Fruit fly (Drosophila melanogaster) whole organism, pupa: ENCODE data around the gene CG43074.
A peak's percentile ranks its signal among the peaks of the same experiment; 100 is the strongest.

Experiments used
- CG10348 ChIP-seq: fragments of 200-800 bp; sonication (Bioruptor generic); IDR thresholded peaks from 2 replicates; pipeline ENCODE4 v1.3.6; 2022; ENCODE audit warnings: missing biosample characterization, missing genetic modification characterization
- CG12605 ChIP-seq: fragments of 200-800 bp; sonication (Bioruptor generic); IDR thresholded peaks from 2 replicates; pipeline ENCODE4 v1.3.6; 2022; ENCODE audit warnings: missing biosample characterization, missing genetic modification characterization
- CG13204 ChIP-seq: fragments of 200-800 bp; sonication (Bioruptor generic); optimal IDR thresholded peaks from 2 replicates; lab custom pipeline; 2018; ENCODE audit warnings: missing biosample characterization, mild to moderate bottlenecking, missing genetic modification characterization, moderate library complexity
- CG14655 ChIP-seq: fragments of 200-800 bp; sonication (Bioruptor generic); optimal IDR thresholded peaks from 3 replicates; lab custom pipeline; 2017; ENCODE audit warnings: mild to moderate bottlenecking, missing biosample characterization, missing genetic modification reagents, missing genetic modification characterization
- CG15710 ChIP-seq: fragments of 200-800 bp; sonication (Bioruptor generic); optimal IDR thresholded peaks from 2 replicates; lab custom pipeline; 2018; ENCODE audit warnings: missing biosample characterization, mild to moderate bottlenecking, missing genetic modification characterization, moderate library complexity
- CG17806 ChIP-seq: fragments of 200-800 bp; sonication (Bioruptor generic); optimal IDR thresholded peaks from 2 replicates; lab custom pipeline; 2018; ENCODE audit warnings: missing biosample characterization, mild to moderate bottlenecking, missing genetic modification characterization, moderate library complexity
- CG32121 ChIP-seq: fragments of 200-800 bp; sonication (Bioruptor generic); IDR thresholded peaks from 2 replicates; pipeline ENCODE4 v1.3.6; 2022; ENCODE audit warnings: missing biosample characterization, missing genetic modification characterization
- CG34367 ChIP-seq: fragments of 200-800 bp; sonication (Bioruptor generic); optimal IDR thresholded peaks from 2 replicates; lab custom pipeline; 2018; ENCODE audit warnings: missing biosample characterization, mild to moderate bottlenecking, missing genetic modification characterization
- CG4496 ChIP-seq: fragments of 200-800 bp; sonication (Bioruptor generic); IDR thresholded peaks from 3 replicates; pipeline ENCODE4 v1.3.6; 2022; ENCODE audit warnings: missing biosample characterization, missing genetic modification characterization
- CG8159 ChIP-seq: fragments of 200-800 bp; sonication (Bioruptor generic); optimal IDR thresholded peaks from 3 replicates; lab custom pipeline; 2018; ENCODE audit warnings: missing biosample characterization, mild to moderate bottlenecking, missing genetic modification characterization, moderate library complexity
- CG8301 ChIP-seq: fragments of 200-800 bp; sonication (Bioruptor generic); optimal IDR thresholded peaks from 2 replicates; lab custom pipeline; 2018; ENCODE audit warnings: missing biosample characterization, mild to moderate bottlenecking, missing genetic modification characterization
- CG9948 ChIP-seq: fragments of 200-800 bp; sonication (Bioruptor generic); optimal IDR thresholded peaks from 2 replicates; lab custom pipeline; 2018; ENCODE audit warnings: missing biosample characterization, mild to moderate bottlenecking, missing genetic modification characterization, moderate library complexity
- D1 ChIP-seq: fragments of 200-800 bp; sonication (Bioruptor generic); optimal IDR thresholded peaks from 2 replicates; lab custom pipeline; 2018; ENCODE audit warnings: missing biosample characterization, mild to moderate bottlenecking, missing genetic modification characterization, moderate library complexity
- EcR ChIP-seq: fragments of 200-800 bp; sonication (Bioruptor generic); optimal IDR thresholded peaks from 3 replicates; lab custom pipeline; 2019; ENCODE audit warnings: missing biosample characterization, missing genetic modification characterization, mild to moderate bottlenecking, moderate library complexity, missing genetic modification reagents
- Ets98B ChIP-seq: fragments of 200-800 bp; sonication (Bioruptor generic); IDR thresholded peaks from 2 replicates; pipeline ENCODE4 v1.3.6; 2022; ENCODE audit warnings: missing biosample characterization, missing genetic modification characterization
- Pif1A ChIP-seq: fragments of 200-800 bp; sonication (Bioruptor generic); optimal IDR thresholded peaks from 3 replicates; lab custom pipeline; 2016; ENCODE audit warnings: missing biosample characterization, missing genetic modification characterization
- Pif1B ChIP-seq: fragments of 200-800 bp; sonication (Bioruptor generic); optimal IDR thresholded peaks from 3 replicates; lab custom pipeline; 2016; ENCODE audit warnings: missing biosample characterization, missing genetic modification characterization
- Snoo ChIP-seq: fragments of 200-800 bp; sonication (Bioruptor generic); optimal IDR thresholded peaks from 3 replicates; lab custom pipeline; 2017; ENCODE audit warnings: missing biosample characterization, mild to moderate bottlenecking, missing genetic modification characterization, inconsistent platforms
- fd96Ca ChIP-seq: fragments of 200-800 bp; sonication (Bioruptor generic); IDR thresholded peaks from 3 replicates; pipeline ENCODE4 v1.3.6; 2022; ENCODE audit warnings: missing biosample characterization, missing genetic modification characterization
- gl ChIP-seq: fragments of 200-800 bp; sonication (Bioruptor generic); optimal IDR thresholded peaks from 2 replicates; lab custom pipeline; 2018; ENCODE audit warnings: missing biosample characterization, mild to moderate bottlenecking, missing genetic modification characterization
- rn ChIP-seq: fragments of 200-800 bp; sonication (Bioruptor generic); IDR thresholded peaks from 2 replicates; pipeline ENCODE4 v1.3.6; 2022; ENCODE audit warnings: missing biosample characterization, missing genetic modification characterization

Gene CG43074

DNA sequence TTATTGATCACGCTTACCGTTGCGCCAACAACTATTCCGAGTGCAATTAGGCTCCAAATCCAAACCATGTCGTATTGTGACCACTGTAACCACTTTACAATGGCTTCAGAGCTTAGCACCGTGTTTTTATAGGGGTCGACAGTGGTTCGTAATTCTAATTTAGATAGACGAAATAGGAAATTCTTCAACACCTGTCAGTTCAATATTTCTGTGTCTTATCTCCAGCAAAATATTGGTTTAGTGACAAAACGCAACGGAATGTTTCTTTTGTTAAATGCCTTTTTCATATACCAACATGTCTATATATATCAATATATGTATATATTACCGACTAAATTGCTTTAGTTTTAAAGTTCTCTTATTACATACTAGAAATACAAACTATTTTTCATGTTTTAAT is at the start of gene CG43074:
TSS of gene CG43074 (minus strand) at position 101 of the 400 bp plus-strand sequence.
- no peak for TF ChIP-seq Ets98B
- TF ChIP-seq CG34367 (tag; lab: Kevin White, UChicago), result no peak
- TF ChIP-seq D1, result no peak
- no peak for TF ChIP-seq fd96Ca (GFP tag; lab: Robert Waterston, UW)
- no peak for TF ChIP-seq CG13204 (GFP tag; lab: Kevin White, UChicago)
- TF ChIP-seq CG32121, result no peak
- no peak for TF ChIP-seq EcR (GFP tag; lab: Kevin White, UChicago)
- TF ChIP-seq Snoo, result no peak
- no peak for TF ChIP-seq Pif1A (GFP tag; lab: Kevin White, UChicago)
- TF ChIP-seq gl (tag; lab: Kevin White, UChicago), result no peak
- no peak for TF ChIP-seq CG15710
- TF ChIP-seq CG12605 (GFP tag; lab: Robert Waterston, UW), result no peak
- no peak for TF ChIP-seq CG17806 (tag; lab: Kevin White, UChicago)
- TF ChIP-seq Pif1B (GFP tag; lab: Kevin White, UChicago), result no peak
- TF ChIP-seq CG9948 (tag; lab: Kevin White, UChicago), result no peak
- TF ChIP-seq CG14655 (GFP tag; lab: Kevin White, UChicago), result no peak

DNA sequence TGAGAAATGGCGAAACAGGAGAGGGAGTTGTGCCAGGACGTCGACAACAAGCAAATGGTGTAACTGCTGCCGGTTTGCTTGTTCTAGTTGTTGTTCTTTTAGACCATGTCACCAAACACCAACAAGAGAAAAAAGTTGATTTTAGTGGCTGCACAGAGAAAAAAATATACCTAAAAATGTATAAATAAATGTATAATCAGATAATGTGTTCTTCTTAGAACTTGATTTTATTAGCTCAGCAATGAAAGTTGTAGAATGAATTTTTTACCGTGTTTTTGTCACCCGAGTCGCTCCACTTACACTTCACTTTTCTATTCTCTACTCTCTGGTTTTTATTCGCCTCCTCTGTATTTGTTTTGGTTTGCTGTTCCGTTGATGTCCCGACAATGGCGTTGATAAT is 49.8 kb upstream of the CG43074 start:
- peak; percentile 51 for TF ChIP-seq CG14655 (GFP tag; lab: Kevin White, UChicago)
- no peak for TF ChIP-seq D1
- no peak for TF ChIP-seq Pif1B (GFP tag; lab: Kevin White, UChicago)
- TF ChIP-seq CG4496, result 0 out of 3 replicates have a peak, but pooled peaks have one; percentile 60
- TF ChIP-seq CG17806 (tag; lab: Kevin White, UChicago), result no peak
- TF ChIP-seq Pif1A (GFP tag; lab: Kevin White, UChicago), result no peak
- peak; percentile 21; the same call in 1 of the 2 replicates for TF ChIP-seq Ets98B
- no peak for TF ChIP-seq CG8159
- TF ChIP-seq CG12605 (GFP tag; lab: Robert Waterston, UW), result 0 out of 2 replicates have a peak, but pooled peaks have one; percentile 40
- no peak for TF ChIP-seq CG15710
- TF ChIP-seq CG8301 (tag; lab: Kevin White, UChicago), result peak; percentile 31
- TF ChIP-seq, all 21 proteins: peak for 5

DNA sequence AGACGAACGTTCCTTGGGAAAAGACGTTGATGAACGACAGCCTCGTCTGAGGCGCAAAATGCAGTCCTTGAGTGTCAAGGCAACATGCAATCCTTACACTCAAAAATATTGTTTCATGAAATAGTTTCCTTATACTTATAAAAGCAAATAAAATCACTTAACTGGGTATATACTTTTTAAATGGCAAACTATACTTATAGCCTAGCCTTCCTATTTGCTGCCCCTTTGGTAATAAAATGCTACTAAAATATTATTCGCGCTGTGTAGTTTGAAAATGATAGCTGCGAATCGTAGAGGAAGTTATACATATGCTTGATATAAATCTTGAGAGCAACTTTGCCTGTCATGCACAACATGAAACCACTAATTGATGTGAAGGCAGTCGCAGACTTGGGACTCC is 48.4 kb upstream of the CG43074 start:
- TF ChIP-seq CG8301 (tag; lab: Kevin White, UChicago), result no peak
- TF ChIP-seq CG4496, result peak; percentile 69; the same call in 2 of the 3 replicates
- 0 out of 2 replicates have a peak, but pooled peaks have one; percentile 11 for TF ChIP-seq Ets98B
- TF ChIP-seq EcR (GFP tag; lab: Kevin White, UChicago), result no peak
- no peak for TF ChIP-seq CG10348 (GFP tag; lab: Robert Waterston, UW)
- peak; percentile 41 for TF ChIP-seq CG34367 (tag; lab: Kevin White, UChicago)
- TF ChIP-seq CG8159, result peak; percentile 4
- TF ChIP-seq CG9948 (tag; lab: Kevin White, UChicago), result peak; percentile 52
- TF ChIP-seq CG15710, result peak; percentile 39

DNA sequence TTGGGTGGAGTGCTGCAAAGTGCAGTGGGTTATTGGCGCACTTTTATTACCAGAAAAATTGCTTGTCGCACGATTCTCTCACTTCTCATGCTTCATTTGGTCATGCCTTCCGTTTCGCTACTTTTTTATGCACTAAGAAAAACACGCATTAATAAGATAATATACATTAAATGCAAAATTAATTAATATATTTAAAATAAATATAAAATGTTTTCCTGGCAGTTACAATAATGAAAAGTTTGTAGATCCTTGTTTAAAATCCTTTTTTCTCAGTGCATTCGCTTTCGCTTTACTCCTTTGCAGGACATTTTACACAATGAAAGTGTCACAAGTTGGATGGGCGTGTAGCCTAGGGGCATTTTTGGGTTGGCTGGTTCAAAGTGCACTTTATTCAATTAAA is 46.9 kb upstream of the CG43074 start:
- TF ChIP-seq fd96Ca (GFP tag; lab: Robert Waterston, UW), result peak; percentile 11; the same call in 1 of the 3 replicates
- peak; percentile 27 for TF ChIP-seq CG17806 (tag; lab: Kevin White, UChicago)
- no peak for TF ChIP-seq Snoo
- no peak for TF ChIP-seq CG8301 (tag; lab: Kevin White, UChicago)
- no peak for TF ChIP-seq rn (GFP tag; lab: Robert Waterston, UW)
- peak; percentile 20 for TF ChIP-seq CG8159
- TF ChIP-seq CG10348 (GFP tag; lab: Robert Waterston, UW), result no peak
- no peak for TF ChIP-seq D1
- peak; percentile 37 for TF ChIP-seq CG9948 (tag; lab: Kevin White, UChicago)
- no peak for TF ChIP-seq CG32121
- peak; percentile 38 for TF ChIP-seq CG14655 (GFP tag; lab: Kevin White, UChicago)

DNA sequence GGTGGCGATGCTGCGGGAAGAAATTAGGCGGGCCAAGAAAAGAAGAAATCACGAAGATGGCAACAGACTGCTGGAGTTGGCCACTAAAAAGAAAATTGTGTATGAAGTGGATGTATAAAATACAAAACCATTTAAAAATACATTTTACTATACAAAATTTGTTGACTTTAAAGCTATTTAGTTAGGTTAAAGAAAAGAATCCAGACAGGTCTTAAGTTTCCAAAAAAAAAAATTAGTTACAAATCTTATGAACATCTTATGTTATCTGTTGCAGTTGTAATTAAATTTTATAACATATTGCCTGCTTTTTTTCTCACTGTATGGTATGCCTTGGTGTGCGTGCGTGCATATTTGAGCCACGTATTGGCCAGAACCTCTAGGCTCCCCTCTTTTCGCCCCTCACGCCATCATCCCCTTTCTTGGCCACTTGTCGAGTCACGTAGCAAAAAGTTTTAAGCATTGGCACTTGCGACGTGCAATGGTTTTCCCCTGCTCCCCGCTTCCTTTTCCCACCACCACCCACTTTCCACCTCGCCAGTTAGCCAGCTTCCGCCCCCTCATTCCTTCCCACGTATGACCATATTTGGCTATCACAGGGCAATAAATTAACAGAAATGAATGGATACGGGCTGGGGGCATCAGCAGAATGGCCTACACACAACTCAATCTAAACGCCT is 46.3 kb upstream of the CG43074 start:
- TF ChIP-seq CG8301 (tag; lab: Kevin White, UChicago) (peak; percentile 27), D1 (no peak), EcR (GFP tag; lab: Kevin White, UChicago) (no peak), CG14655 (GFP tag; lab: Kevin White, UChicago) (peak; percentile 34), CG10348 (GFP tag; lab: Robert Waterston, UW) (no peak), CG32121 (peak; percentile 22; the same call in 1 of the 2 replicates), CG4496 (no peak; the same call in 2 of the 3 replicates), rn (GFP tag; lab: Robert Waterston, UW) (no peak), CG13204 (GFP tag; lab: Kevin White, UChicago) (no peak), CG12605 (GFP tag; lab: Robert Waterston, UW) (no peak), Ets98B (no peak)
- TF ChIP-seq, all 21 proteins: peak for 3

DNA sequence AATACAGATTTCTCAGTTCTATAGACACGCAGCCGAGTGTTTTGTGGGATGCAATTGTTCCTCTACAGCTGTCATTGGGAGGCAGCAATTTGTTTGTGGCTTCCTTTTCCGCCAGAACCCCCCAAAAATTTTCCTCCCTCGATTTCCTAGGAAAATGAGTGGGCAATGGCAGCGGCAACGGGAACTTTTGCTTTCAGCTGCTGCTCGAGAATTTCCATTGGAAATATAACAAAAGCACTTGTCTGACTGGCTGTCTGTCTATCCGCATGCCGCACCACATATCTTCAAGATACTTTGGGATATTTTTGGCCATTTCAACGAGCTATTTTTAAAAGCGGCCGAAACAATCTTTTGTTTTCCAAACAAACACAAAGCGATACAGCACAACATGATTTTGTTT is 39.3 kb upstream of the CG43074 start:
- TF ChIP-seq CG34367 (tag; lab: Kevin White, UChicago) (no peak), CG13204 (GFP tag; lab: Kevin White, UChicago) (no peak), CG10348 (GFP tag; lab: Robert Waterston, UW) (no peak), CG15710 (no peak), CG12605 (GFP tag; lab: Robert Waterston, UW) (no peak), CG8159 (no peak), D1 (no peak), Snoo (no peak), EcR (GFP tag; lab: Kevin White, UChicago) (no peak), CG32121 (no peak), CG14655 (GFP tag; lab: Kevin White, UChicago) (no peak), Ets98B (no peak), CG17806 (tag; lab: Kevin White, UChicago) (no peak), fd96Ca (GFP tag; lab: Robert Waterston, UW) (no peak), CG8301 (tag; lab: Kevin White, UChicago) (no peak), Pif1A (GFP tag; lab: Kevin White, UChicago) (no peak), rn (GFP tag; lab: Robert Waterston, UW) (no peak)
